Worm (Caenorhabditis elegans): ENCODE results near the gene gpa-13.

gpa-13 gene

ce11 chrV:12706511-12706910 lies 48.2 kb downstream of the gpa-13 start:
- TF ChIP-seq hnd-1 (tag; optimal IDR thresholded peaks at IDR 0.05) = no peak
- TF ChIP-seq ceh-13 (GFP tag; optimal IDR thresholded peaks at IDR 0.05) = no peak

- TF ChIP-seq pes-1 (GFP tag; IDR thresholded peaks at IDR 0.05) = no peak
- TF ChIP-seq hmg-4 (GFP tag; optimal IDR thresholded peaks at IDR 0.05) = no peak
- TF ChIP-seq tbx-37 (GFP tag; conservative IDR thresholded peaks at IDR 0.05) = no peak
- no peak for TF ChIP-seq ceh-36 (tag; optimal IDR thresholded peaks at IDR 0.05)
- TF ChIP-seq hmbx-1 (tag; optimal IDR thresholded peaks at IDR 0.05) = no peak
- TF ChIP-seq F13C5.2 (tag; optimal IDR thresholded peaks at IDR 0.05) = no peak
- no peak for TF ChIP-seq scrt-1 (GFP tag; IDR thresholded peaks at IDR 0.05)
- no peak for TF ChIP-seq ama-1 (optimal IDR thresholded peaks at IDR 0.05)
- no peak for TF ChIP-seq tra-4 (tag; optimal IDR thresholded peaks at IDR 0.05)
- TF ChIP-seq ets-7 (tag; optimal IDR thresholded peaks at IDR 0.05) = no peak
- no peak for TF ChIP-seq sea-1 (GFP tag; conservative IDR thresholded peaks at IDR 0.05)
- TF ChIP-seq flt-1 (GFP tag; IDR thresholded peaks at IDR 0.05) = no peak
- no peak for TF ChIP-seq aly-1 (tag; optimal IDR thresholded peaks at IDR 0.05)
- TF ChIP-seq hnd-1 (tag; optimal IDR thresholded peaks at IDR 0.05) = no peak
Observed at ce11 chrV:12704077-12704476, 50.7 kb downstream of the gpa-13 start, which contains the start of gene R11D1.1. Gene R11D1.1 (plus strand): TSS chrV:12704377.
